Fruit fly (Drosophila melanogaster) whole organism, adult: ENCODE results near the gene CG9171.

Experiments used
- CG11617 ChIP-seq: fragments of 200-800 bp; sonication (Bioruptor generic); optimal IDR thresholded peaks from 2 replicates; lab custom pipeline; 2017; ENCODE audit warnings: mild to moderate bottlenecking, missing biosample characterization, missing genetic modification reagents, missing genetic modification characterization
- CG12768 ChIP-seq: fragments of 200-800 bp; sonication (Bioruptor generic); optimal IDR thresholded peaks from 2 replicates; lab custom pipeline; 2017; ENCODE audit warnings: missing biosample characterization, missing genetic modification characterization, mild to moderate bottlenecking, moderate library complexity, missing genetic modification reagents
- CG14711 ChIP-seq: fragments of 200-800 bp; sonication (Bioruptor generic); optimal IDR thresholded peaks from 2 replicates; lab custom pipeline; 2018; ENCODE audit warnings: missing biosample characterization, mild to moderate bottlenecking, missing genetic modification characterization, moderate library complexity

DNA sequence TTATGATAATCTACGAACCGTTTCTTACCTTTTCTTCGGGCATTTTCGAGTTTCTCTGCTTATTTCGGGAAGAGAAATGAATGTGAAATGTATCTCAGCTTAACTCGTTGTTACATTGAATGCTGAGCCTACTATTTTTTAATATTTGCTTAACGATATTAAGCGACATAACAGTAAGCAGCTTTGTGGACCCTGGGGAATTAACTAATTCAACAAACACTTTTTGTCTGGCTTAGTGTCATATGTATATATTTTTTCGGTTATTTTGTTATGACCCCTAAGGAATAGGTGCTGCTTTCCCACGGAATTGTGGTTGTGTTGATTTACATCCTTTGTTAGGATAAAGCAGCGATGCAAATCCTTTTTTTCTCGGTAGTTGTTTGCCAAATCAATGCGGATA is 18.3 kb upstream of the CG9171 start, which contains the start of gene COX6CL:
- TF ChIP-seq CG12768 (GFP tag; lab: Kevin White, UChicago), result no peak
- no peak for TF ChIP-seq CG14711
- TF ChIP-seq CG11617, result no peak
